Worm (Caenorhabditis elegans): ENCODE measurements around the gene lron-3.
A peak's percentile ranks its signal among the peaks of the same experiment; 100 is the strongest.

The lron-3 gene

DNA sequence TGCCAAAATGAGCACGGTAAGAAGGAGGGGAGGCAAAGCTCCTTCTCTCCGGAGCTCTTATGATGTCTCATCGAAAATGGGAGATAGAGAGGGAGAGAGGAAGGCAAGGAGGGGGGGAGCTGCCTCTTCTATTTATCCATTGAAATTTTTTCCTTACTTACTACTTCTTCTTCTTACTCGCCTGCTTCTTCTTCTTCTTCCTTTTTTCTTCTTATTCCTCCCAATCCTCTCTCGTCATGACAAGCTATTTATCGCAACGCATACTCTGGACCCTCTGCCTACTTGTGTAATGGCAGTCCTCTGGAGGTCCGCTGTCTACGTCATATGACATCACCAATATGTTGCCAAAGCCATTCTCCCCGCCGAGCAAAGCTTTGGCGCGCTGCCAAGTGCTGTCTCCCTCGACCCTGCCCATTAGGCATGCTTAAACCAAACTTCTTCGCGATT lies 22.5 kb downstream of the lron-3 start (continued):
- no peak for TF ChIP-seq egl-27 (tag; optimal IDR thresholded peaks at IDR 0.05)
- TF ChIP-seq hmg-11 (tag; optimal IDR thresholded peaks at IDR 0.05) = peak; percentile 53
- TF ChIP-seq nhr-67 (tag; optimal IDR thresholded peaks at IDR 0.05) = no peak
- peak; percentile 79 for TF ChIP-seq lin-39 (tag; optimal IDR thresholded peaks at IDR 0.05)
- TF ChIP-seq pqm-1 (tag; optimal IDR thresholded peaks at IDR 0.05) = no peak

- TF ChIP-seq nhr-23 (tag; optimal IDR thresholded peaks at IDR 0.05) = no peak
- no peak for TF ChIP-seq pqm-1 (tag; optimal IDR thresholded peaks at IDR 0.05)
- no peak for TF ChIP-seq daf-12 (tag; optimal IDR thresholded peaks at IDR 0.05)
- TF ChIP-seq ztf-11 (tag; optimal IDR thresholded peaks at IDR 0.05) = no peak
Measured at ce11 chrX:15533260-15533659, 24.5 kb downstream of the lron-3 start.

DNA sequence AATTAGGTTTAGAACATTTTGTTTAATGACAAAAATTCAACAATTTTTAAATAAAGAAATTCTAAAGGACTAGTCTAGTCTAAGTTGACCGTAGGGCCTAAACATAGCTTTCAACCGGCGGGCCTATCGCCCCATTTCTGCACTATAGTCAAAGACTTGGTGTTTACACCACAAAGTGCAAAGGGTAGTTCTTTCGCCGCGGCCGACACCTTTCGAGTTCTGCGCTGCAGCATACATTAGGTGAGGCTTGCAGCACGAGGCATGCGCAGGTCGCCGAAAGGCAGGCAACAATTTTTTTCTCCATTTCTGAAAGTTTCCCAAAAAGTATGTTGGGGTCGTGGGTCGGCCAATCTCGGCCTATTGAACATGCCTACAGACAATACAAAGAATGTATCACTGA lies 29.3 kb downstream of the lron-3 start:
- TF ChIP-seq ztf-4 (tag; optimal IDR thresholded peaks at IDR 0.05) (no peak), elt-3 (tag; optimal IDR thresholded peaks at IDR 0.05) (no peak), lin-39 (tag; optimal IDR thresholded peaks at IDR 0.05) (no peak), daf-12 (tag; optimal IDR thresholded peaks at IDR 0.05) (no peak), mml-1 (tag; optimal IDR thresholded peaks at IDR 0.05) (no peak), fkh-2 (tag; optimal IDR thresholded peaks at IDR 0.05) (no peak), egl-5 (tag; optimal IDR thresholded peaks at IDR 0.05) (no peak), lin-15B (tag; optimal IDR thresholded peaks at IDR 0.05) (no peak), unc-39 (tag; optimal IDR thresholded peaks at IDR 0.05) (no peak), tbx-2 (tag; optimal IDR thresholded peaks at IDR 0.05) (no peak), R02D3.7 (tag; optimal IDR thresholded peaks at IDR 0.05) (no peak), lsy-12 (tag; optimal IDR thresholded peaks at IDR 0.05) (no peak), nhr-43 (tag; optimal IDR thresholded peaks at IDR 0.05; ENCODE audit: poor library complexity, severe bottlenecking) (no peak), ceh-28 (tag; optimal IDR thresholded peaks at IDR 0.05) (no peak), pqm-1 (tag; optimal IDR thresholded peaks at IDR 0.05) (no peak), fos-1 (tag; optimal IDR thresholded peaks at IDR 0.05) (no peak), ztf-11 (tag; optimal IDR thresholded peaks at IDR 0.05) (no peak), eor-1 (tag; optimal IDR thresholded peaks at IDR 0.05) (no peak), ama-1 (optimal IDR thresholded peaks at IDR 0.05) (no peak)

- TF ChIP-seq lin-39 (tag; optimal IDR thresholded peaks at IDR 0.05) = peak; percentile 10
- TF ChIP-seq tbx-2 (tag; optimal IDR thresholded peaks at IDR 0.05) = no peak
Measured at ce11 chrX:15515798-15516197, 42.0 kb downstream of the lron-3 start.

DNA sequence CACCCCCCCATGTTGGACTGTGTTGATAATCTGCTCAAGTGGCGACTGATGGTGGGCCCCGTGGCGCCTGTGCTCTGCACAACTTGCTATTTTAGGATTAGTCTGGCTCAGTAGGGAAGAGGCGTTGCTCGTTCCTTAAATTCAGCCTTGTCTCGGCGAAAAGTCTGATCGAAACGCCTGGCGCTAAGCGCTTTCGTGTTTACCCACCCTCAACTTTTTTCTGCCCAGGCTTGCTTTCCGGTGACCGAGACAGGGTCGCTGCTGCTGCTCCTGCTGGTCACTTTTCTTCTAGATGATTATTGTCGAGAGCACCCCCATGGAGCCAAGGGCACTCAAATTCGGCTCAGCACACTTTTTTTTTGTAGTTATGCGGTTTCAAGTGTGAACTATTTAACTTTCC lies 43.2 kb downstream of the lron-3 start:
- TF ChIP-seq egl-5 (tag; optimal IDR thresholded peaks at IDR 0.05) (no peak), nfya-1 (tag; optimal IDR thresholded peaks at IDR 0.05; ENCODE audit: insufficient read depth) (no peak), lsy-12 (tag; optimal IDR thresholded peaks at IDR 0.05) (no peak), nhr-76 (tag; optimal IDR thresholded peaks at IDR 0.05) (no peak), fkh-10 (GFP tag; optimal IDR thresholded peaks at IDR 0.05) (no peak), nhr-77 (tag; optimal IDR thresholded peaks at IDR 0.05) (no peak), nhr-28 (tag; optimal IDR thresholded peaks at IDR 0.05) (no peak), sea-2 (GFP tag; optimal IDR thresholded peaks at IDR 0.05) (no peak), nhr-237 (tag; optimal IDR thresholded peaks at IDR 0.05) (no peak)

- no peak for TF ChIP-seq elt-2 (tag; optimal IDR thresholded peaks at IDR 0.05)
- no peak for TF ChIP-seq pqm-1 (tag; optimal IDR thresholded peaks at IDR 0.05)
- no peak for TF ChIP-seq ZK546.5 (tag; optimal IDR thresholded peaks at IDR 0.05)
- no peak for TF ChIP-seq elt-1 (tag; optimal IDR thresholded peaks at IDR 0.05)
- TF ChIP-seq ceh-82 (tag; optimal IDR thresholded peaks at IDR 0.05) = no peak
- TF ChIP-seq nhr-12 (tag; optimal IDR thresholded peaks at IDR 0.05) = no peak
- no peak for TF ChIP-seq unc-39 (tag; optimal IDR thresholded peaks at IDR 0.05)
- peak; percentile 46 for TF ChIP-seq nhr-25 (tag; optimal IDR thresholded peaks at IDR 0.05)
- TF ChIP-seq nhr-23 (tag; optimal IDR thresholded peaks at IDR 0.05) = peak; percentile 27
Measured at ce11 chrX:15509681-15510080, 48.1 kb downstream of the lron-3 start, which contains the start of gene eat-20. eat-20 (plus strand) TSS chrX:15510011.
